Fruit fly (Drosophila melanogaster) whole organism, embryonic: Measurements from ENCODE around the gene dia.

Source experiments
- Aef1 ChIP-seq: fragments of 200-800 bp; sonication (Bioruptor generic); IDR thresholded peaks from 3 replicates; pipeline ENCODE4 v1.3.6; 2022; ENCODE audit warnings: missing biosample characterization, missing genetic modification characterization
- BtbVII ChIP-seq: fragments of 200-800 bp; sonication (Bioruptor generic); optimal IDR thresholded peaks from 3 replicates; lab custom pipeline; 2017; ENCODE audit warnings: missing biosample characterization, mild to moderate bottlenecking, missing genetic modification characterization
- CG10321 ChIP-seq: fragments of 200-800 bp; sonication (Bioruptor generic); IDR thresholded peaks from 2 replicates; pipeline ENCODE4 v1.3.6; 2022; ENCODE audit warnings: missing biosample characterization, missing genetic modification characterization
- CG10654 ChIP-seq: fragments of 200-800 bp; sonication (Bioruptor generic); optimal IDR thresholded peaks from 2 replicates; lab custom pipeline; 2016; ENCODE audit warnings: missing biosample characterization, missing genetic modification characterization
- CG10959 ChIP-seq: fragments of 200-800 bp; sonication (Bioruptor generic); IDR thresholded peaks from 2 replicates; pipeline ENCODE4 v1.3.6; 2022; ENCODE audit warnings: missing biosample characterization, missing genetic modification characterization
- CG12155 ChIP-seq: fragments of 200-800 bp; sonication (Bioruptor generic); optimal IDR thresholded peaks from 3 replicates; lab custom pipeline; 2016; ENCODE audit warnings: missing biosample characterization, missing genetic modification characterization
- CG12219 ChIP-seq: fragments of 200-800 bp; sonication (Bioruptor generic); optimal IDR thresholded peaks from 3 replicates; lab custom pipeline; 2018; ENCODE audit warnings: missing biosample characterization, mild to moderate bottlenecking, missing genetic modification characterization
- CG1233 ChIP-seq: fragments of 200-800 bp; sonication (Bioruptor generic); optimal IDR thresholded peaks from 4 replicates; lab custom pipeline; 2018; ENCODE audit warnings: missing biosample characterization, mild to moderate bottlenecking, missing genetic modification characterization
- CG12744 ChIP-seq: fragments of 200-800 bp; sonication (Bioruptor generic); optimal IDR thresholded peaks from 2 replicates; lab custom pipeline; 2016; ENCODE audit warnings: missing biosample characterization, missing genetic modification characterization
- CG15696 ChIP-seq: fragments of 200-800 bp; sonication (Bioruptor generic); optimal IDR thresholded peaks from 2 replicates; lab custom pipeline; 2019; ENCODE audit warnings: missing biosample characterization, mild to moderate bottlenecking, missing genetic modification characterization, moderate library complexity
- CG16815 ChIP-seq: fragments of 200-800 bp; sonication (Bioruptor generic); optimal IDR thresholded peaks from 3 replicates; lab custom pipeline; 2017; ENCODE audit warnings: missing biosample characterization, mild to moderate bottlenecking, missing genetic modification characterization
- CG18262 ChIP-seq: fragments of 200-800 bp; optimal IDR thresholded peaks from 3 replicates; lab custom pipeline; 2019; ENCODE audit warnings: missing biosample characterization, mild to moderate bottlenecking, missing genetic modification characterization, moderate library complexity
- CG1832 ChIP-seq: fragments of 200-800 bp; sonication (Bioruptor generic); optimal IDR thresholded peaks from 2 replicates; lab custom pipeline; 2017; ENCODE audit warnings: missing biosample characterization, mild to moderate bottlenecking, missing genetic modification characterization, inconsistent platforms
- CG31388 ChIP-seq: fragments of 200-800 bp; sonication (Bioruptor generic); optimal IDR thresholded peaks from 2 replicates; lab custom pipeline; 2016; ENCODE audit warnings: missing biosample characterization, missing genetic modification characterization
- CG34224 ChIP-seq: fragments of 200-800 bp; sonication (Bioruptor generic); IDR thresholded peaks from 3 replicates; pipeline ENCODE4 v1.3.6; 2022; ENCODE audit warnings: missing biosample characterization, missing genetic modification characterization; ENCODE audit not compliant: partially characterized antibody
- CG34422 ChIP-seq: fragments of 200-800 bp; sonication (Bioruptor generic); IDR thresholded peaks from 3 replicates; pipeline ENCODE4 v1.3.6; 2022; ENCODE audit warnings: missing biosample characterization, missing genetic modification characterization
- CG6272 ChIP-seq: fragments of 200-800 bp; sonication (Bioruptor generic); IDR thresholded peaks from 2 replicates; pipeline ENCODE4 v1.3.6; 2022; ENCODE audit warnings: missing biosample characterization, missing genetic modification characterization
- CG7372 ChIP-seq: fragments of 200-800 bp; sonication (Bioruptor generic); IDR thresholded peaks from 2 replicates; pipeline ENCODE4 v1.3.6; 2022; ENCODE audit warnings: missing biosample characterization, missing genetic modification characterization
- CG8924 ChIP-seq: fragments of 200-800 bp; optimal IDR thresholded peaks from 3 replicates; lab custom pipeline; 2019; ENCODE audit warnings: missing biosample characterization, mild to moderate bottlenecking, missing genetic modification characterization, moderate library complexity
- Deaf1 ChIP-seq: fragments of 200-800 bp; optimal IDR thresholded peaks from 3 replicates; lab custom pipeline; 2019; ENCODE audit warnings: missing biosample characterization, mild to moderate bottlenecking, missing genetic modification characterization, moderate library complexity
- HLHmδ ChIP-seq: fragments of 200-800 bp; sonication (Bioruptor generic); optimal IDR thresholded peaks from 2 replicates; lab custom pipeline; 2018; ENCODE audit warnings: missing biosample characterization, mild to moderate bottlenecking, missing genetic modification characterization, moderate library complexity
- Hr51 ChIP-seq, 2 experiments: fragments of 200-800 bp; sonication (Bioruptor generic); optimal IDR thresholded peaks; 2 replicates in 1 of 2; 3 replicates in 1 of 2; lab custom pipeline; 2016 to 2018; ENCODE audit warnings: missing biosample characterization in 2 of 2, missing genetic modification characterization in 2 of 2, mild to moderate bottlenecking in 1 of 2, moderate library complexity in 1 of 2
- MTF-1 ChIP-seq: fragments of 200-800 bp; sonication (Bioruptor generic); optimal IDR thresholded peaks from 2 replicates; lab custom pipeline; 2018; ENCODE audit warnings: missing biosample characterization, mild to moderate bottlenecking, missing genetic modification characterization, borderline replicate concordance
- Nf-YB ChIP-seq: fragments of 200-800 bp; sonication (Bioruptor generic); optimal IDR thresholded peaks from 3 replicates; lab custom pipeline; 2019; ENCODE audit warnings: missing biosample characterization, mild to moderate bottlenecking, missing genetic modification characterization, moderate library complexity
- Trl ChIP-seq, 3 experiments: fragments of >200 bp in 2 of 3; fragments of 200-800 bp in 1 of 3; sonication (Bioruptor generic) in 1 of 3; optimal IDR thresholded peaks; 2 replicates in 1 of 3; 3 replicates in 2 of 3; lab custom pipeline; 2016 to 2017; ENCODE audit warnings: missing biosample characterization in 1 of 3, missing genetic modification characterization in 1 of 3
- Vsx1 ChIP-seq: fragments of 200-800 bp; sonication (Bioruptor generic); optimal IDR thresholded peaks from 2 replicates; lab custom pipeline; 2017; ENCODE audit warnings: missing biosample characterization, mild to moderate bottlenecking, missing genetic modification characterization, missing genetic modification reagents
- YL-1 ChIP-seq: fragments of 200-800 bp; sonication (Bioruptor generic); optimal IDR thresholded peaks from 3 replicates; lab custom pipeline; 2017; ENCODE audit warnings: missing biosample characterization, mild to moderate bottlenecking, missing genetic modification characterization
- cad ChIP-seq: fragments of >200 bp; optimal IDR thresholded peaks from 2 replicates; lab custom pipeline; 2017; ENCODE audit warnings: missing biosample characterization, missing genetic modification characterization
- cato ChIP-seq: fragments of 200-800 bp; sonication (Bioruptor generic); optimal IDR thresholded peaks from 2 replicates; lab custom pipeline; 2016; ENCODE audit warnings: missing biosample characterization, missing genetic modification characterization, borderline replicate concordance
- crp ChIP-seq, 2 experiments: fragments of 200-800 bp; sonication (Bioruptor generic); optimal IDR thresholded peaks; 2 replicates in 1 of 2; 3 replicates in 1 of 2; lab custom pipeline; 2017; ENCODE audit warnings: missing biosample characterization in 2 of 2, missing genetic modification characterization in 2 of 2, mild to moderate bottlenecking in 1 of 2, moderate library complexity in 1 of 2
- dmrt99B ChIP-seq: fragments of 200-800 bp; sonication (Bioruptor generic); optimal IDR thresholded peaks from 2 replicates; lab custom pipeline; 2018; ENCODE audit warnings: missing biosample characterization, mild to moderate bottlenecking, missing genetic modification characterization, moderate library complexity
- exex ChIP-seq: fragments of 200-800 bp; sonication (Bioruptor generic); optimal IDR thresholded peaks from 4 replicates; lab custom pipeline; 2018; ENCODE audit warnings: missing biosample characterization, mild to moderate bottlenecking, missing genetic modification characterization, moderate library complexity
- gcm ChIP-seq: fragments of 200-800 bp; sonication (Bioruptor generic); optimal IDR thresholded peaks from 2 replicates; lab custom pipeline; 2019; ENCODE audit warnings: missing biosample characterization, mild to moderate bottlenecking, missing genetic modification characterization, moderate library complexity
- gro ChIP-seq: fragments of 200-800 bp; sonication (Bioruptor generic); optimal IDR thresholded peaks from 2 replicates; lab custom pipeline; 2016; ENCODE audit warnings: missing biosample characterization, missing genetic modification characterization
- ham ChIP-seq: fragments of 200-800 bp; sonication (Bioruptor generic); IDR thresholded peaks from 2 replicates; pipeline ENCODE4 v1.3.6; 2022; ENCODE audit warnings: missing biosample characterization, missing genetic modification characterization
- hth ChIP-seq: fragments of >200 bp; optimal IDR thresholded peaks from 2 replicates; lab custom pipeline; 2017; ENCODE audit warnings: inconsistent platforms
- knrl ChIP-seq: fragments of 200-800 bp; sonication (Bioruptor generic); IDR thresholded peaks from 3 replicates; pipeline ENCODE4 v1.3.6; 2022; ENCODE audit warnings: missing biosample characterization, missing genetic modification characterization; ENCODE audit not compliant: partially characterized antibody
- phol ChIP-seq: fragments of 200-800 bp; sonication (Bioruptor generic); optimal IDR thresholded peaks from 3 replicates; lab custom pipeline; 2018; ENCODE audit warnings: missing biosample characterization, mild to moderate bottlenecking, missing genetic modification characterization, moderate library complexity
- psq ChIP-seq: fragments of 200-800 bp; sonication (Bioruptor generic); optimal IDR thresholded peaks from 2 replicates; lab custom pipeline; 2017; ENCODE audit warnings: missing biosample characterization, missing genetic modification characterization
- pum ChIP-seq: fragments of 200-800 bp; sonication (Bioruptor generic); optimal IDR thresholded peaks from 2 replicates; lab custom pipeline; 2016; ENCODE audit warnings: missing biosample characterization, missing genetic modification characterization
- sd ChIP-seq: fragments of 200-800 bp; sonication (Bioruptor generic); optimal IDR thresholded peaks from 3 replicates; lab custom pipeline; 2018; ENCODE audit warnings: missing biosample characterization, mild to moderate bottlenecking, missing genetic modification characterization, moderate library complexity
- sens ChIP-seq: fragments of 200-800 bp; sonication (Bioruptor generic); peaks from one replicate; lab custom pipeline; 2016; ENCODE audit warnings: missing biosample characterization, missing genetic modification characterization
- seq ChIP-seq: fragments of 200-800 bp; sonication (Bioruptor generic); IDR thresholded peaks from 2 replicates; pipeline ENCODE4 v1.3.6; 2022; ENCODE audit warnings: missing biosample characterization, missing genetic modification characterization
- sug ChIP-seq: fragments of 200-800 bp; optimal IDR thresholded peaks from 2 replicates; lab custom pipeline; 2019; ENCODE audit warnings: missing biosample characterization, mild to moderate bottlenecking, missing genetic modification characterization, moderate library complexity
- tin ChIP-seq: fragments of 200-800 bp; sonication (Bioruptor generic); optimal IDR thresholded peaks from 3 replicates; lab custom pipeline; 2016; ENCODE audit warnings: missing biosample characterization, missing genetic modification characterization
- tll ChIP-seq, 2 experiments: fragments of 200-800 bp in 1 of 2; fragments of >200 bp in 1 of 2; sonication (Bioruptor generic) in 1 of 2; optimal IDR thresholded peaks; 2 replicates each; lab custom pipeline; 2017 to 2019; ENCODE audit warnings: missing biosample characterization in 2 of 2, missing genetic modification characterization in 2 of 2, mild to moderate bottlenecking in 1 of 2, moderate library complexity in 1 of 2
- tna ChIP-seq: fragments of 200-800 bp; sonication (Bioruptor generic); IDR thresholded peaks from 2 replicates; pipeline ENCODE4 v1.3.6; 2022; ENCODE audit warnings: missing biosample characterization, missing genetic modification characterization; ENCODE audit not compliant: partially characterized antibody
- yki ChIP-seq: fragments of >200 bp; optimal IDR thresholded peaks from 3 replicates; lab custom pipeline; 2018
- zen ChIP-seq: fragments of 200-800 bp; sonication (Bioruptor generic); optimal IDR thresholded peaks from 3 replicates; lab custom pipeline; 2018; ENCODE audit warnings: missing biosample characterization, mild to moderate bottlenecking, missing genetic modification characterization, moderate library complexity
- zfh1 ChIP-seq: fragments of 200-800 bp; sonication (Bioruptor generic); IDR thresholded peaks from 3 replicates; pipeline ENCODE4 v1.3.6; 2022; ENCODE audit warnings: missing biosample characterization, missing genetic modification characterization

dia gene

DNA sequence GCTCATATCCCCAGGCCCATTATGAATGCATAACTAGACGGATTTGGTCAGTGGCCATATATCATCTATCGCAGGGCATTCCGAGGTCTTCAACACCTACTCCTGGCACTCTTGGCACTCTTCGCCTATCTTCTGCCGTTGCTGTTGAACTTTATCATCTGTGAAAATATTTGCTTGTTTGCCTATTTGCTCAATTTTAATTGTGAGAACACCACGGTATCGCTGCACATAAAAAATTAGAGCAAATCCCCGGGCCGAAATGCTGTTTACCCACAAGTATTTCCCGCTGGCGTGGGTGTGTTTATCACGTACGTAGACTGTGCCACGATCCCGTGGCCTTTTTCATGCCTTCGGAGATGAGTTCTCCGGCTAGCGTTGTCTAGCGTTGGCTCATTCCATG is 22.8 kb downstream of the dia start (continued):
- TF ChIP-seq CG10654 (GFP tag; lab: Kevin White, UChicago) (peak; percentile 32), dmrt99B (tag; lab: Kevin White, UChicago) (peak; percentile 37), yki (lab: Kevin White, UChicago) (no peak), exex (tag; lab: Kevin White, UChicago) (no peak), knrl (no peak), Hr51 (GFP tag; optimal IDR thresholded peaks at IDR 0.05; lab: Kevin White, UChicago) (peak; percentile 4 to 58), Aef1 (GFP tag; lab: Robert Waterston, UW) (no peak), gro (GFP tag; lab: Kevin White, UChicago) (peak; percentile 11), CG18262 (peak; percentile 59), sd (tag; lab: Kevin White, UChicago) (peak; percentile 47), ham (GFP tag; lab: Robert Waterston, UW) (peak; percentile 24; the same call in 1 of the 2 replicates), YL-1 (GFP tag; lab: Kevin White, UChicago) (peak; percentile 71), crp (GFP tag; optimal IDR thresholded peaks at IDR 0.05; lab: Kevin White, UChicago) (peak in 1 of 2 experiments; percentile 13), Trl (optimal IDR thresholded peaks at IDR 0.05; lab: Kevin White, UChicago) (no peak), Trl (GFP tag; optimal IDR thresholded peaks at IDR 0.05; lab: Kevin White, UChicago) (peak; percentile 69), BtbVII (GFP tag; lab: Kevin White, UChicago) (peak; percentile 70), CG8924 (peak; percentile 70), CG31388 (no peak), tin (GFP tag; lab: Kevin White, UChicago) (no peak), pum (peak; percentile 2), CG16815 (GFP tag; lab: Kevin White, UChicago) (no peak), cato (GFP tag; lab: Kevin White, UChicago) (no peak), tna (GFP tag; lab: Robert Waterston, UW) (no peak), CG15696 (peak; percentile 90), CG12219 (GFP tag; lab: Kevin White, UChicago) (peak; percentile 51), CG6272 (GFP tag; lab: Robert Waterston, UW) (no peak), CG12744 (GFP tag; lab: Kevin White, UChicago) (no peak), CG34224 (GFP tag; lab: Robert Waterston, UW) (no peak)

- TF ChIP-seq CG1233 (no peak), sens (peak; percentile 40), hth (lab: Kevin White, UChicago) (peak; percentile 26), CG12155 (peak; percentile 2), Vsx1 (GFP tag; lab: Kevin White, UChicago) (no peak), CG6272 (GFP tag; lab: Robert Waterston, UW) (no peak), tll (GFP tag; optimal IDR thresholded peaks at IDR 0.05; lab: Kevin White, UChicago) (peak in 1 of 2 experiments; percentile 60), CG1832 (GFP tag; lab: Kevin White, UChicago) (peak; percentile 81), gcm (peak; percentile 35), phol (tag; lab: Kevin White, UChicago) (peak; percentile 17), seq (GFP tag; lab: Robert Waterston, UW) (0 out of 2 replicates have a peak, but pooled peaks have one; percentile 20), CG10959 (peak; percentile 68), Deaf1 (tag; lab: Kevin White, UChicago) (peak; percentile 87), sug (tag; lab: Kevin White, UChicago) (peak; percentile 7), Nf-YB (peak; percentile 98), CG7372 (no peak), zen (tag; lab: Kevin White, UChicago) (peak; percentile 40), CG34422 (GFP tag; lab: Robert Waterston, UW) (peak; percentile 35; the same call in 1 of the 3 replicates), zfh1 (GFP tag; lab: Robert Waterston, UW) (0 out of 3 replicates have a peak, but pooled peaks have one; percentile 33), psq (peak; percentile 93), cad (peak; percentile 33), MTF-1 (GFP tag; lab: Kevin White, UChicago) (no peak), CG10321 (GFP tag; lab: Robert Waterston, UW) (peak; percentile 97), HLHmδ (peak; percentile 44)
Measured at dm6 chr2L:20783044-20783443, 25.1 kb downstream of the dia start.
